Fruit fly (Drosophila melanogaster) whole organism, pupa: ENCODE results near the gene Cipc.

ENCODE experiments used
- CG10348 ChIP-seq: fragments of 200-800 bp; sonication (Bioruptor generic); IDR thresholded peaks from 2 replicates; pipeline ENCODE4 v1.3.6; 2022; ENCODE audit warnings: missing biosample characterization, missing genetic modification characterization
- CG12605 ChIP-seq: fragments of 200-800 bp; sonication (Bioruptor generic); IDR thresholded peaks from 2 replicates; pipeline ENCODE4 v1.3.6; 2022; ENCODE audit warnings: missing biosample characterization, missing genetic modification characterization
- CG13204 ChIP-seq: fragments of 200-800 bp; sonication (Bioruptor generic); optimal IDR thresholded peaks from 2 replicates; lab custom pipeline; 2018; ENCODE audit warnings: missing biosample characterization, mild to moderate bottlenecking, missing genetic modification characterization, moderate library complexity
- CG14655 ChIP-seq: fragments of 200-800 bp; sonication (Bioruptor generic); optimal IDR thresholded peaks from 3 replicates; lab custom pipeline; 2017; ENCODE audit warnings: mild to moderate bottlenecking, missing biosample characterization, missing genetic modification reagents, missing genetic modification characterization
- CG15710 ChIP-seq: fragments of 200-800 bp; sonication (Bioruptor generic); optimal IDR thresholded peaks from 2 replicates; lab custom pipeline; 2018; ENCODE audit warnings: missing biosample characterization, mild to moderate bottlenecking, missing genetic modification characterization, moderate library complexity
- CG17806 ChIP-seq: fragments of 200-800 bp; sonication (Bioruptor generic); optimal IDR thresholded peaks from 2 replicates; lab custom pipeline; 2018; ENCODE audit warnings: missing biosample characterization, mild to moderate bottlenecking, missing genetic modification characterization, moderate library complexity
- CG32121 ChIP-seq: fragments of 200-800 bp; sonication (Bioruptor generic); IDR thresholded peaks from 2 replicates; pipeline ENCODE4 v1.3.6; 2022; ENCODE audit warnings: missing biosample characterization, missing genetic modification characterization
- CG34367 ChIP-seq: fragments of 200-800 bp; sonication (Bioruptor generic); optimal IDR thresholded peaks from 2 replicates; lab custom pipeline; 2018; ENCODE audit warnings: missing biosample characterization, mild to moderate bottlenecking, missing genetic modification characterization
- CG4496 ChIP-seq: fragments of 200-800 bp; sonication (Bioruptor generic); IDR thresholded peaks from 3 replicates; pipeline ENCODE4 v1.3.6; 2022; ENCODE audit warnings: missing biosample characterization, missing genetic modification characterization
- CG8159 ChIP-seq: fragments of 200-800 bp; sonication (Bioruptor generic); optimal IDR thresholded peaks from 3 replicates; lab custom pipeline; 2018; ENCODE audit warnings: missing biosample characterization, mild to moderate bottlenecking, missing genetic modification characterization, moderate library complexity
- CG8301 ChIP-seq: fragments of 200-800 bp; sonication (Bioruptor generic); optimal IDR thresholded peaks from 2 replicates; lab custom pipeline; 2018; ENCODE audit warnings: missing biosample characterization, mild to moderate bottlenecking, missing genetic modification characterization
- CG9948 ChIP-seq: fragments of 200-800 bp; sonication (Bioruptor generic); optimal IDR thresholded peaks from 2 replicates; lab custom pipeline; 2018; ENCODE audit warnings: missing biosample characterization, mild to moderate bottlenecking, missing genetic modification characterization, moderate library complexity
- D1 ChIP-seq: fragments of 200-800 bp; sonication (Bioruptor generic); optimal IDR thresholded peaks from 2 replicates; lab custom pipeline; 2018; ENCODE audit warnings: missing biosample characterization, mild to moderate bottlenecking, missing genetic modification characterization, moderate library complexity
- EcR ChIP-seq: fragments of 200-800 bp; sonication (Bioruptor generic); optimal IDR thresholded peaks from 3 replicates; lab custom pipeline; 2019; ENCODE audit warnings: missing biosample characterization, missing genetic modification characterization, mild to moderate bottlenecking, moderate library complexity, missing genetic modification reagents
- Ets98B ChIP-seq: fragments of 200-800 bp; sonication (Bioruptor generic); IDR thresholded peaks from 2 replicates; pipeline ENCODE4 v1.3.6; 2022; ENCODE audit warnings: missing biosample characterization, missing genetic modification characterization
- Pif1A ChIP-seq: fragments of 200-800 bp; sonication (Bioruptor generic); optimal IDR thresholded peaks from 3 replicates; lab custom pipeline; 2016; ENCODE audit warnings: missing biosample characterization, missing genetic modification characterization
- Pif1B ChIP-seq: fragments of 200-800 bp; sonication (Bioruptor generic); optimal IDR thresholded peaks from 3 replicates; lab custom pipeline; 2016; ENCODE audit warnings: missing biosample characterization, missing genetic modification characterization
- Snoo ChIP-seq: fragments of 200-800 bp; sonication (Bioruptor generic); optimal IDR thresholded peaks from 3 replicates; lab custom pipeline; 2017; ENCODE audit warnings: missing biosample characterization, mild to moderate bottlenecking, missing genetic modification characterization, inconsistent platforms
- fd96Ca ChIP-seq: fragments of 200-800 bp; sonication (Bioruptor generic); IDR thresholded peaks from 3 replicates; pipeline ENCODE4 v1.3.6; 2022; ENCODE audit warnings: missing biosample characterization, missing genetic modification characterization
- gl ChIP-seq: fragments of 200-800 bp; sonication (Bioruptor generic); optimal IDR thresholded peaks from 2 replicates; lab custom pipeline; 2018; ENCODE audit warnings: missing biosample characterization, mild to moderate bottlenecking, missing genetic modification characterization
- rn ChIP-seq: fragments of 200-800 bp; sonication (Bioruptor generic); IDR thresholded peaks from 2 replicates; pipeline ENCODE4 v1.3.6; 2022; ENCODE audit warnings: missing biosample characterization, missing genetic modification characterization

Cipc gene

DNA sequence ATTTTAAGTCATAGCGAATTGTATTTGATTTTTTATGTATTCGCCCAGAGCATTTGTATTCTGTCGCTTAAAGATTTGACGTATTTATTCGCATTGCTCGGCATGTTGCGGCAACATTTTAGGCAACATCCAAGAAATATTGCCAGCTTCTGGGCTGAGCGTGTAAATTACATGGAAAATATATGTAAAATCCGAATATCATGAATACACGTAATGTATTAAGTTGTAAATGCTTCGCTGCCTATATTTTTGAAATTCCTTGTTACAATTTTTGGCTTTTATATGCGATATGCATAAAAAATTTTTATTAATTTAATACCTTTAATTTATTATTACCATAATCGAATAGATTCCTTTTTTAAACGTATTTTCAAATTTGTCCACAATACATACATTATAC, 23.0 kb downstream of the Cipc start:
- no peak for TF ChIP-seq CG34367 (tag; lab: Kevin White, UChicago)
- TF ChIP-seq D1 (tag; lab: Kevin White, UChicago), result peak; percentile 60

DNA sequence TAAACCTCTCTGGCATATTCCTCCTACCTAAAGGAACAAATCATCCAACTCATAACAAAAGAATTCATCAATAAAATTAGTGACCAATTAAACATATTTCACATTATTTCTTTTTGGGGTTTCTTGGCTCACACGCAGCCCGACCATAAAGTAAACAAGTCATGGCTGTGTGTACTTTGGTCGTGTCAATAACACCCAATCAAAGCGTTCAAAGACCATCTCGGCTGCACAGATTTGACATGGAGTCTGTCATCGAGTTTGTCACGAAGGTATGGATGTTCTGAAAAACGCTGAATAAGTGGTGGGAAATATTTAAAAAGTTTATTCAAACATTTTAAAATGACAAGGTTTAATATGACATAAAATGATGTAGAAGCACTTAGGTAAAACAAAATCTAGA, 23.9 kb downstream of the Cipc start:
- TF ChIP-seq Pif1A (GFP tag; lab: Kevin White, UChicago) (no peak), CG12605 (GFP tag; lab: Robert Waterston, UW) (no peak), CG17806 (tag; lab: Kevin White, UChicago) (no peak), Snoo (tag; lab: Kevin White, UChicago) (no peak), D1 (tag; lab: Kevin White, UChicago) (no peak), fd96Ca (no peak), EcR (GFP tag; lab: Kevin White, UChicago) (no peak), CG8301 (tag; lab: Kevin White, UChicago) (no peak), gl (tag; lab: Kevin White, UChicago) (no peak), CG10348 (GFP tag; lab: Robert Waterston, UW) (no peak), Pif1B (GFP tag; lab: Kevin White, UChicago) (no peak), CG34367 (tag; lab: Kevin White, UChicago) (no peak), CG15710 (tag; lab: Kevin White, UChicago) (no peak), CG4496 (no peak)

DNA sequence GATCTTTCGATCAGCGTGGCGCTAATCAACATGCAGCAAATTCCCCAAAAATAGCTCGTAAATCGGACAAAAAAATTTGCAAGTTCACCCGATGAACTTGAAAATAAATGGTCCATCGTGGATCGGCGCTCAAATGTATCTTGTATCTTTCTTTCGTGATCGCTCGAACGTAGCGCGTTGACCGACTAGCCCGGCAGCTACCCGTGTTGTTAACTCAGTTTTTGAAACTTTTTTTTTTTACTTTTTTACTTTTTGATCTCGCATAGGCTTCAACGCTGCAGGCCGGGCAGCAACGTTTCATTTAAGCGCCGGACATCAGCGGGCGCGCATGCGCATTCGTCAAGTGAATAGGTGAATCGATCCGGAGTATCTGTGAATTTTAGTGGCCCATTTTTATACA, 26.2 kb downstream of the Cipc start, which contains the start of gene CG6142:
Gene CG6142 (plus strand): TSS at position 301 of the 400 bp plus-strand sequence.
- no peak for TF ChIP-seq Pif1B (GFP tag; lab: Kevin White, UChicago)
- peak; percentile 54 for TF ChIP-seq EcR (GFP tag; lab: Kevin White, UChicago)
- no peak for TF ChIP-seq D1 (tag; lab: Kevin White, UChicago)
- TF ChIP-seq CG9948, result no peak
- no peak for TF ChIP-seq CG4496
- TF ChIP-seq CG10348 (GFP tag; lab: Robert Waterston, UW), result no peak
- no peak for TF ChIP-seq CG12605 (GFP tag; lab: Robert Waterston, UW)

- no peak for TF ChIP-seq CG34367 (tag; lab: Kevin White, UChicago)
- TF ChIP-seq CG8301 (tag; lab: Kevin White, UChicago), result no peak
Observed at dm6 chr3R:26137189-26137588, 30.5 kb downstream of the Cipc start.

- TF ChIP-seq Snoo (tag; lab: Kevin White, UChicago), result no peak
- TF ChIP-seq CG8159 (tag; lab: Kevin White, UChicago), result no peak
- no peak for TF ChIP-seq Ets98B (GFP tag; lab: Robert Waterston, UW)
- TF ChIP-seq Pif1A (GFP tag; lab: Kevin White, UChicago), result no peak
- TF ChIP-seq CG4496, result no peak
- TF ChIP-seq rn, result no peak
Observed at dm6 chr3R:26170644-26171043, 64.0 kb downstream of the Cipc start, which contains the start of gene CG31323. CG31323 (plus strand) TSS chr3R:26170847.

- no peak for TF ChIP-seq CG13204 (GFP tag; lab: Kevin White, UChicago)
- TF ChIP-seq CG14655 (GFP tag; lab: Kevin White, UChicago), result peak; percentile 30
- no peak for TF ChIP-seq CG32121 (GFP tag; lab: Robert Waterston, UW)
- TF ChIP-seq CG8159 (tag; lab: Kevin White, UChicago), result peak; percentile 34
Observed at dm6 chr3R:26172040-26172439, 65.4 kb downstream of the Cipc start.
